Fruit fly (Drosophila melanogaster) ovary, adult (tissue): Measurements from ENCODE around the gene Or65a.

ENCODE experiments used
- CG17801 ChIP-seq: fragments of 200-800 bp; optimal IDR thresholded peaks from 2 replicates; lab custom pipeline; 2019; ENCODE audit warnings: missing biosample characterization, mild to moderate bottlenecking, missing genetic modification characterization, moderate library complexity; ENCODE audit not compliant: partially characterized antibody

Or65a gene

DNA sequence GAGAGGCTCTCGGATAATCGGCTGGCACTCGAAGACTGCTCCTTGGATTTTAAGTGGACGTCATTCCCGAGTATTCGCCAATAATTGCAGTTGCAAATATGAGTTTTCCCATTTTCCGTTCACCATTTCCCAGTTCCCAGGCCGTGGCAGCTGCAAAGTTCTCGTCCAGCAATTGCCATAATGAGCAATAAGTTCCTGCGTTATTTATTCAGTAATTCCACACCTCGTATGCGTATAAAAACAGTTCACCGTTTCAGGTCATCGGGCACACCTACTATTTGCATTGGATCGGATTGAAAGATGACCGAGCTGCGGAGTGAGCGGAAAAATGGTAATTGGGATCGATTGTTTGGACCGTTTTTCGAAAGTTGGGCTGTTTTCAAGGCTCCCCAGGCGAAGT, at the start of gene Or65a:
Gene Or65a (plus strand): TSS at position 301 of the 400 bp plus-strand sequence.
- no peak for TF ChIP-seq CG17801 (GFP tag; lab: Kevin White, UChicago)

- TF ChIP-seq CG17801 (GFP tag; lab: Kevin White, UChicago), result no peak
Observed at dm6 chr3L:6274929-6275328, 45.5 kb upstream of the Or65a start.

DNA sequence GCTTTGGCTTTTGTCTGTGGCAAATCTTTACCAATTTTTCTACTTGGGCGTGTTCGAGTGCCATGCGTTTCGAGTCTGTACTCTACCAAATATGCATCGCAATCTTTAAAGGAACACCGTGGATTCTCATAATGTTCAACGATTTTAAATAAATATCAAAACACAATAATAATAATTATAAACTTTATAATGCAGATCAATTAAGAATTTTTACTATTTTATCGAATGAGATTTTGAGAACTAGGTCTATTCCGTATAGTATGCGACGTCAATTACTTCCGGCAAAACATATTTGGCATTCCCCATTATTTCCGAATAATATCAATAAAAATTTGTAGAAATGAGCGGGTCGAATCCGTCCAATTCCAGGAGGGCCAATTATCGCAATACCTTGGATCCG, 44.9 kb upstream of the Or65a start, which contains the start of gene CG43168:
Gene CG43168 (plus strand): TSS at position 301 of the 400 bp plus-strand sequence.
- TF ChIP-seq CG17801 (GFP tag; lab: Kevin White, UChicago), result no peak

DNA sequence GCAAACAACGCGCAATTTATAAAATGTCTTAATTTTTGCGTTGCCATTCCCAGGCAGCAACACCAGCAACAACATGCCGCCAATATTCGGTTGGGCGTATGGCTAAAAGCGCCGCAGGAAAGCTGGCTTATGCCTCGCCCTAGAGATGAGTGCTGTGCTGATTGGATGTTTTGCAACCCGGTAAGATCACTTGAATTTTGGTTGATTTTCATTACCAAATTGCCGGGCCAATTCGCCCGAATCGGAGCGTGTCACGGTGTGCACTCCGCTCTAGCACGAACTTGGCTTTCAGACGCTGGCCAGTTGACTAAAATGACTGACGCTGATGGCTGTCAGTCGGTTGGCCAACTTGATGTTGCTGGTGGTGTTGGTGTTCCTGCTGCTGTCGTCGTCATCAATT, 35.0 kb upstream of the Or65a start:
- no peak for TF ChIP-seq CG17801 (GFP tag; lab: Kevin White, UChicago)

DNA sequence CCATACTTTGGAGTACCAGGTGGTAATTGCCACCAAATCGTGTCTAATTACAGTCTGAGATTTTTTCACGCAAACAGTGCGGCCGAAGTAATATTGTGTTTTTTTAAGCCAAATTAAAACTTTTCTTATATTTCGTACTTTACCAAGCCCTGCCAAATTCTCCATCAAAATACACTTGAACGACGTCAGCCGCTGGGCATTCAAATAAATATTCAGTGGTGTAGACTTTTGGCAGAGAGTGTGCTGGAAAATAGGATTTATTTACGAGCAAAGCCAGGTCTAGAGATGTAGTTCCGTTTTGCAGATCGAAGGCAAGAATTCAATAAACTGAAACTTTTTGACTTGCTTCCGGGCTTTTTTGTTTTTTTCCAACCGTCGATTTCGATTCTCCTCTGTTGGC, 23.8 kb upstream of the Or65a start:
- no peak for TF ChIP-seq CG17801 (GFP tag; lab: Kevin White, UChicago)

dm6 chr3L:6302500-6302899, 17.9 kb upstream of the Or65a start:
- no peak for TF ChIP-seq CG17801 (GFP tag; lab: Kevin White, UChicago)

DNA sequence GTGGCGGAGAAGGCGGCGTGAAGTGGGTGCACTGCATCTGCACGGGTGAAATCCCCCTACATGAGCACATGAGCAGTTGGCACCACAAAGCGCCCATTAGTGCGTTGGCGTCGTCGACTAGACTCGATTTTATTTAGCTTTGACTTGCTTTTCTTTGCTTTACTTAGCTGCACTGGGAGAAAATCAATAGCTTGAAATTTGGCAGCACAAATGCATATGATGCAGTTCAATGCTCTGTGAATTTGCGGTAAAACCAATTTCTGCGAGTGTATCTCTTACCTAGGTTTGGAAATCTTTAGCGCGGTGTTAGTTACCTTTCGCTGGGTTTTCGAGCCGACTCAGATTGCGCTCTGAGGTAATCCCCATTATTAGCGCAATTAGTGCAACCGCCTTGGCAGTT, 15.6 kb upstream of the Or65a start:
- no peak for TF ChIP-seq CG17801 (GFP tag; lab: Kevin White, UChicago)

- no peak for TF ChIP-seq CG17801 (GFP tag; lab: Kevin White, UChicago)
Observed at dm6 chr3L:6307298-6307697, 13.1 kb upstream of the Or65a start.

DNA sequence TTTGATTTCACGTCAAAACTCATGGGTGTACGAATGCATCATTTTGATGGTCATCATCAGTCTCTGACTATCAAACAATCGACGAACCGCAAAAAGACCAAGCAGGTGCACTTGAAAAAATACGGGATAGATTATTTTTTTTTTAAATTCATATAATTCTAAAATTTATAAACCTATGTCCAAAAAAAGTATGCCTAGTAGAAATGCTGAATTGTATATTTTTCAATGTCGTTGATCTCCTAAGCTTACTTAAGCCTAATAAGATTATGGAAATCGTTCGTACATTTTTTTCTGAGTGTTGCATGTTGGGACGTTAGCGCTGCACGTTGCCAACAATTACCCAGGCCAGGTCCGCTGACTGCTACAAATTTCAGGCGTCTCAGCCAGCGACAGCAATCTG, 11.8 kb upstream of the Or65a start:
- TF ChIP-seq CG17801 (GFP tag; lab: Kevin White, UChicago), result no peak

DNA sequence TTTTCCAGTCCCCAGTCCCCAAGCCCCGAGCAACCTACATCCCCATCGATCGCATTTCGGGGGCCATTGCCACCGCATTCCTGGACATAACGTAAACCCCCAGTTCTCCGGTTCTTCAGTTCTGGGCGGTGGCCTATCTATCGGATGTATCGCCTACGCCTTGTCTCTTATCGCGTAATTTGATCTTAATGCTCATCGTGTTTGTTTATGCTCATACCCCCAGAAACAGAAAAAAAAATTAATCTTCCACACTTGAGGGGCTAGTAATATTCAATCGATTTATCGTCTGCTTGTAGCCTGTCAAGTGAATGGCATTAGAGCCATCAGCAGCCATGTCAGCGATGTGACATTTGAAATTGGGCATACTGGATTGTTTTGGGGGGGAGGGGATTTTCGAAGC, 10.7 kb upstream of the Or65a start:
- no peak for TF ChIP-seq CG17801 (GFP tag; lab: Kevin White, UChicago)

dm6 chr3L:6310489-6310888, 9.9 kb upstream of the Or65a start:
- TF ChIP-seq CG17801 (GFP tag; lab: Kevin White, UChicago), result no peak

DNA sequence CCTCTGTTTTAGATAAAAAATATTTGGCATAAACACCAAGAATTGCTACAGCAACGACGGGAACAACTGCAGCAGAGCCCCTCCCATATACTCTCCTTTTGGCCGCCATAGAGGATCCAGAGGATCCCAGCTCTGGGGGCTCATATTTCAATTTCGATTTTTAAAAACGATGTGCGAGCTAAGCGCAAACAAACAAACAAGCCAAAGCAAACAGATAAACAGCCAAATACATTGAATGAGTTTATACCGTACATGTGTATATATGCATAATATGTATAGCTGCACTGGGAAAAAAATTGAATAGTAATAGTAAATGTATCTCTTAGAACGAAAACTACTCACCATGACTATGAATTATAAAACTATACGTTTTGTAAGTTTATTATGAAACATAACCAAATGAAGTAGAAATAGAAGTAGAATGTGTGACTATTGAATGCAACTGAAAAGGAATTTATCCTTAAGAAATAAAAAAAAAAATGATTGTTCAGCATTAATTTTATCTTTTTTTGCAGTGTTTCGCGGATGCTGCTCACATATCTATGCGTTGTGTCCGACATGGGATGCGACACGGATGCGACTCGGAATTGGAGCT, 8.3 kb upstream of the Or65a start:
- no peak for TF ChIP-seq CG17801 (GFP tag; lab: Kevin White, UChicago)

DNA sequence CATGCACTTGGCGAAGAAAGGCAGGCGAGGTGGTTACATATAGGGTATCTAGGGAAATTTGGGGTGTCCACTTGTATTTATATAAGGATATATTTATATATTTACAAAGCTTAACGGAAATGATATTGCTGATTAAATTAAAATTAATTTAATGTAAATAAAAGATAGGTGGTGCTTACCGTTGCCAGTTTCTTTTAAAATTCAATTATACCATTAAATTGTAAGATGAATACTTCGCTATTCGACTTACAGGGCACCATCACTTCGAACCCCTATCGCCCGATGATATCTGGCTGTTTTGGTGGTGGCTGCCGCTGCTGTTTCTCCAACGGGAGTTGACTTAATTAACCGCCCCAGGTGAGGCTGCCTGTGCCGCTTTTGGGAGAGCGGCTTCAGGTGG, 4.7 kb upstream of the Or65a start:
- no peak for TF ChIP-seq CG17801 (GFP tag; lab: Kevin White, UChicago)

DNA sequence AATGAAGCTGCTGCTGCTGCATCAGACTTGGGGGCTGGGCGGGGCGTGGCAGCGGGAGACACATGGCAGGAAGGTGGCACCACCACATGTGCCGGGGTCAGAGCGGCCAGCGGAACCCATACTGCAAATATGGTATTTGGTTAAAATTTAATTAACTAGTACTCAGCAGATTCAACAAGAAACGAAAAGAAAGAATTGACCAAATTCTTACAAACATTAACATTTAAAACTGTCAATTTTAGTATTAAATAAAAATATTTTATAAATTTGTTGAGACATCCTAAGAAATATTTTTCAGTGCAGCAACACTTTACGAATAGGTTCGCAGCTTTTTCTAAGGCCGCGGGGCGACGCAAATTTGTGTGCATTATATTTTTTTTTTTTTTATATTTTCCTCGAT, 2.9 kb upstream of the Or65a start:
- TF ChIP-seq CG17801 (GFP tag; lab: Kevin White, UChicago), result no peak

dm6 chr3L:6322680-6323079, 2.3 kb downstream of the Or65a start:
- no peak for TF ChIP-seq CG17801 (GFP tag; lab: Kevin White, UChicago)

- TF ChIP-seq CG17801 (GFP tag; lab: Kevin White, UChicago), result no peak
Observed at dm6 chr3L:6325312-6325711, 4.9 kb downstream of the Or65a start, which contains the start of gene Or65b. Or65b (plus strand) TSS chr3L:6325612.

DNA sequence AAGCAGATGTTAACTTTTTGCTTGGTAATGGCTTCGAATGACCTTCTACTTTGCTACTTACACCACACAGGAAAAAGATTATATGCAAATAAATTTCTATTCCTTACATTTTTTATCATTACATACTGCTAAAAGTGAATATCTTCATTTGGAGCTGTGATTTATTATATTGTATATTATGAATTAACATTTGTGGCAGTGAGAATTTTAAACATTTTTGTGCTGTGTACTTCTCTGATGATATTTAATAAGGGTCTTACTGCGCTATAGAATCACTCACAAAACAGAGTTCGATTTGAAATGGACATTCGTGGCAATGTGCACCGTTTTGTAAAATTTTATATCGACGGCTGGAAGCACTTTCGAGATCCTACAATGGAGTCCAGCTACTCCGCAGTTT, 6.9 kb downstream of the Or65a start, which contains the start of gene Or65c:
Gene Or65c (plus strand): TSS at position 301 of the 400 bp plus-strand sequence.
- no peak for TF ChIP-seq CG17801 (GFP tag; lab: Kevin White, UChicago)
